Worm (Caenorhabditis elegans) whole organism, mixed stage, embryonic: Measurements from ENCODE around the gene gpb-1.

Experiments
- M03D4.4 ChIP-seq: sonication (generic microtip); optimal IDR thresholded peaks from 2 replicates; lab custom pipeline; 2017; ENCODE audit warnings: mild to moderate bottlenecking, missing genetic modification characterization, missing compliant biosample characterization
- bed-3 ChIP-seq: fragments of 200-800 bp; sonication (Bioruptor generic); optimal IDR thresholded peaks from 3 replicates; lab custom pipeline; 2018; ENCODE audit warnings: mild to moderate bottlenecking, missing genetic modification characterization, moderate library complexity, missing compliant biosample characterization
- blmp-1 ChIP-seq: fragments of 150-350 bp; optimal IDR thresholded peaks from 2 replicates; lab custom pipeline; 2014; ENCODE audit warnings: missing biosample characterization, missing genetic modification characterization
- ceh-39 ChIP-seq: fragments of 150-350 bp; optimal IDR thresholded peaks from 2 replicates; lab custom pipeline; 2014; ENCODE audit warnings: missing biosample characterization, missing genetic modification characterization
- ceh-43 ChIP-seq: fragments of 200-800 bp; sonication (Bioruptor generic); optimal IDR thresholded peaks from 2 replicates; lab custom pipeline; 2018; ENCODE audit warnings: mild to moderate bottlenecking, missing genetic modification characterization, moderate library complexity, missing compliant biosample characterization
- ceh-83 ChIP-seq: fragments of 200-800 bp; sonication (Bioruptor generic); optimal IDR thresholded peaks from 2 replicates; lab custom pipeline; 2018; ENCODE audit warnings: mild to moderate bottlenecking, missing genetic modification characterization, missing compliant biosample characterization
- ces-1 ChIP-seq: fragments of 150-350 bp; optimal IDR thresholded peaks from 2 replicates; lab custom pipeline; 2014; ENCODE audit warnings: missing biosample characterization, missing genetic modification reagents, missing genetic modification characterization
- cnd-1 ChIP-seq: fragments of 200-800 bp; sonication (Bioruptor generic); optimal IDR thresholded peaks from 2 replicates; lab custom pipeline; 2018; ENCODE audit warnings: mild to moderate bottlenecking, missing genetic modification characterization, missing compliant biosample characterization
- elt-1 ChIP-seq: sonication (generic microtip); optimal IDR thresholded peaks from 2 replicates; lab custom pipeline; 2017; ENCODE audit warnings: missing genetic modification characterization, mild to moderate bottlenecking, missing compliant biosample characterization, antibody characterized with exemption, moderate library complexity, borderline replicate concordance; ENCODE audit not compliant: insufficient read depth
- elt-3 ChIP-seq: fragments of 150-350 bp; optimal IDR thresholded peaks from 2 replicates; lab custom pipeline; 2014; ENCODE audit warnings: missing biosample characterization, missing genetic modification characterization
- flh-1 ChIP-seq: fragments of 200-800 bp; sonication (Bioruptor generic); optimal IDR thresholded peaks from 2 replicates; lab custom pipeline; 2018; ENCODE audit warnings: mild to moderate bottlenecking, missing genetic modification characterization, moderate library complexity, missing compliant biosample characterization
- ham-2 ChIP-seq: fragments of 200-800 bp; sonication (Bioruptor generic); optimal IDR thresholded peaks from 2 replicates; lab custom pipeline; 2018; ENCODE audit warnings: mild to moderate bottlenecking, missing genetic modification characterization, missing compliant biosample characterization
- hlh-1 ChIP-seq: fragments of 150-350 bp; optimal IDR thresholded peaks from 2 replicates; lab custom pipeline; 2014; ENCODE audit warnings: missing biosample characterization, missing genetic modification reagents, missing genetic modification characterization
- lin-32 ChIP-seq: fragments of 200-800 bp; sonication (Bioruptor generic); optimal IDR thresholded peaks from 2 replicates; lab custom pipeline; 2018; ENCODE audit warnings: mild to moderate bottlenecking, missing genetic modification characterization, missing compliant biosample characterization
- lsy-2 ChIP-seq: fragments of 150-350 bp; optimal IDR thresholded peaks from 2 replicates; lab custom pipeline; 2014; ENCODE audit warnings: missing biosample characterization, missing genetic modification characterization
- mab-5 ChIP-seq: fragments of 150-350 bp; optimal IDR thresholded peaks from 2 replicates; lab custom pipeline; 2014; ENCODE audit warnings: missing biosample characterization, missing genetic modification characterization
- mep-1 ChIP-seq: fragments of 150-350 bp; optimal IDR thresholded peaks from 2 replicates; lab custom pipeline; 2017; ENCODE audit warnings: missing biosample characterization, missing genetic modification reagents, missing genetic modification characterization, inconsistent platforms
- mls-2 ChIP-seq: sonication (generic microtip); optimal IDR thresholded peaks from 2 replicates; lab custom pipeline; 2016; ENCODE audit warnings: mild to moderate bottlenecking, missing genetic modification characterization, moderate library complexity, missing compliant biosample characterization
- nhr-12 ChIP-seq: fragments of 150-350 bp; optimal IDR thresholded peaks from 2 replicates; lab custom pipeline; 2014; ENCODE audit warnings: missing biosample characterization, missing genetic modification characterization
- nhr-2 ChIP-seq: fragments of 150-350 bp; optimal IDR thresholded peaks from 2 replicates; lab custom pipeline; 2014; ENCODE audit warnings: missing biosample characterization, missing genetic modification characterization
- nhr-237 ChIP-seq: fragments of 150-350 bp; optimal IDR thresholded peaks from 2 replicates; lab custom pipeline; 2014; ENCODE audit warnings: missing biosample characterization, missing genetic modification characterization
- nhr-28 ChIP-seq: fragments of 150-350 bp; optimal IDR thresholded peaks from 2 replicates; lab custom pipeline; 2014; ENCODE audit warnings: missing biosample characterization, missing genetic modification characterization
- nhr-76 ChIP-seq: sonication (generic microtip); optimal IDR thresholded peaks from 2 replicates; lab custom pipeline; 2017; ENCODE audit warnings: missing biosample characterization, missing genetic modification characterization
- pha-4 ChIP-seq: fragments of 150-350 bp; optimal IDR thresholded peaks from 2 replicates; lab custom pipeline; 2018; ENCODE audit warnings: missing biosample characterization, missing genetic modification reagents, missing genetic modification characterization
- sem-2 ChIP-seq: fragments of 200-800 bp; sonication (Bioruptor generic); optimal IDR thresholded peaks from 2 replicates; lab custom pipeline; 2018; ENCODE audit warnings: mild to moderate bottlenecking, missing genetic modification characterization, missing compliant biosample characterization
- sptf-1 ChIP-seq: sonication (generic microtip); optimal IDR thresholded peaks from 2 replicates; lab custom pipeline; 2017; ENCODE audit warnings: mild to moderate bottlenecking, missing genetic modification characterization, moderate library complexity, missing compliant biosample characterization
- tbx-8 ChIP-seq: fragments of 200-800 bp; sonication (Bioruptor generic); optimal IDR thresholded peaks from 2 replicates; lab custom pipeline; 2018; ENCODE audit warnings: mild to moderate bottlenecking, missing genetic modification characterization, moderate library complexity, missing compliant biosample characterization
- unc-39 ChIP-seq: fragments of 150-350 bp; optimal IDR thresholded peaks from 2 replicates; lab custom pipeline; 2014; ENCODE audit warnings: missing biosample characterization, missing genetic modification characterization
- unc-62 ChIP-seq: fragments of 150-350 bp; optimal IDR thresholded peaks from 2 replicates; lab custom pipeline; 2014; ENCODE audit warnings: missing biosample characterization, missing genetic modification reagents, missing genetic modification characterization
- zip-8 ChIP-seq: fragments of 150-350 bp; optimal IDR thresholded peaks from 2 replicates; lab custom pipeline; 2014; ENCODE audit warnings: missing biosample characterization, missing genetic modification characterization
- ztf-11 ChIP-seq: fragments of 150-350 bp; optimal IDR thresholded peaks from 2 replicates; lab custom pipeline; 2014; ENCODE audit warnings: missing biosample characterization, missing genetic modification characterization

The gpb-1 gene

ce11 chrII:11777893-11778480 is 29.6 kb upstream of the gpb-1 start, which contains the start of the genes patr-1 and dna-2:
patr-1 (minus strand) TSS chrII:11777943.
dna-2 (plus strand) TSS chrII:11778430.
- TF ChIP-seq pha-4 (tag; lab: Kevin White, UChicago), result peak; percentile 11
- TF ChIP-seq nhr-237 (tag; lab: Kevin White, UChicago), result peak; percentile 62
- no peak for TF ChIP-seq ceh-43 (GFP tag; lab: Kevin White, UChicago)
- TF ChIP-seq ceh-39, result peak; percentile 36
- peak; percentile 77 for TF ChIP-seq mep-1 (tag; lab: Kevin White, UChicago)
- no peak for TF ChIP-seq unc-39 (tag; lab: Kevin White, UChicago)
- TF ChIP-seq M03D4.4 (tag; lab: Kevin White, UChicago), result no peak
- no peak for TF ChIP-seq elt-3 (tag; lab: Kevin White, UChicago)
- no peak for TF ChIP-seq tbx-8 (GFP tag; lab: Kevin White, UChicago)
- TF ChIP-seq hlh-1 (tag; lab: Kevin White, UChicago), result no peak
- TF ChIP-seq lsy-2 (tag; lab: Kevin White, UChicago), result peak; percentile 77
- TF ChIP-seq ztf-11 (tag; lab: Kevin White, UChicago), result no peak

DNA sequence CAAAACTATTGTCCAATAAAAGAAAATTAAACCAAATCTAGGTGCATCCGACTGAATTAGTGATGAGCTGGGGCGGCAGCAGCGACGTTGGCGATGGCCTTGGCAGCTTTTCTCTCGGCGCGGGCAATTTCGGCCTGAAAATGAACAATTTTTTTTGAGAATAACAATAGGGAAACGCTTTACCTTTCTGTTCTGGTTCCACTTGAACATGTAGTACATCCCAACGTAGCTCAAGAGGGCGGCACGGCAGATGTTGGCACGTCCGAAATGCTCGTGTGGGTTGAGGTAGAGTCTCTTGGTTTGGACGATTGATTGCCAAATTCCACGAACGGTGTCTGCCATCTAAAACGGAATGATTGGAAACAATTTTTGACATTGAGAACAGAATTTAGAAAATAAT is 25.8 kb upstream of the gpb-1 start, which contains the start of gene F44E5.1:
Gene F44E5.1 (minus strand): TSS at position 342 of the 400 bp plus-strand sequence.
- TF ChIP-seq ham-2 (GFP tag; lab: Kevin White, UChicago) (no peak), ces-1 (GFP tag; lab: Kevin White, UChicago) (no peak), unc-62 (GFP tag; lab: Kevin White, UChicago) (no peak), nhr-237 (tag; lab: Kevin White, UChicago) (no peak), sptf-1 (tag; lab: Kevin White, UChicago) (no peak), M03D4.4 (tag; lab: Kevin White, UChicago) (no peak)

ce11 chrII:11772364-11772763 is 24.0 kb upstream of the gpb-1 start, which contains the start of gene F44E5.15:
F44E5.15 (plus strand) TSS chrII:11772664.
- TF ChIP-seq ceh-83 (GFP tag; lab: Kevin White, UChicago) (no peak), bed-3 (GFP tag; lab: Kevin White, UChicago) (no peak), mab-5 (tag; lab: Kevin White, UChicago) (no peak)

ce11 chrII:11766472-11766871 is 18.1 kb upstream of the gpb-1 start, which contains the start of gene F44E5.2:
F44E5.2 (plus strand) TSS chrII:11766772.
- TF ChIP-seq unc-62 (GFP tag; lab: Kevin White, UChicago) (no peak), elt-1 (no peak), mab-5 (tag; lab: Kevin White, UChicago) (no peak), tbx-8 (GFP tag; lab: Kevin White, UChicago) (no peak), mls-2 (no peak), unc-39 (tag; lab: Kevin White, UChicago) (no peak), cnd-1 (tag; lab: Kevin White, UChicago) (no peak), nhr-28 (tag; lab: Kevin White, UChicago) (no peak), pha-4 (tag; lab: Kevin White, UChicago) (no peak), nhr-76 (tag; lab: Kevin White, UChicago) (no peak), mep-1 (tag; lab: Kevin White, UChicago) (no peak), sem-2 (no peak), ceh-83 (GFP tag; lab: Kevin White, UChicago) (no peak), ztf-11 (tag; lab: Kevin White, UChicago) (no peak), hlh-1 (tag; lab: Kevin White, UChicago) (no peak), elt-3 (tag; lab: Kevin White, UChicago) (no peak), nhr-237 (tag; lab: Kevin White, UChicago) (no peak), ceh-39 (no peak), blmp-1 (no peak), ceh-43 (GFP tag; lab: Kevin White, UChicago) (no peak)

ce11 chrII:11765506-11766152 is 17.2 kb upstream of the gpb-1 start:
- TF ChIP-seq nhr-2 (tag; lab: Kevin White, UChicago) (no peak), unc-39 (tag; lab: Kevin White, UChicago) (no peak), mep-1 (tag; lab: Kevin White, UChicago) (no peak), nhr-76 (tag; lab: Kevin White, UChicago) (no peak), lsy-2 (tag; lab: Kevin White, UChicago) (no peak), M03D4.4 (tag; lab: Kevin White, UChicago) (no peak), ham-2 (GFP tag; lab: Kevin White, UChicago) (no peak), zip-8 (no peak), nhr-12 (tag; lab: Kevin White, UChicago) (no peak), lin-32 (GFP tag; lab: Kevin White, UChicago) (no peak), cnd-1 (tag; lab: Kevin White, UChicago) (no peak), sptf-1 (tag; lab: Kevin White, UChicago) (no peak), flh-1 (GFP tag; lab: Kevin White, UChicago) (no peak), ces-1 (GFP tag; lab: Kevin White, UChicago) (no peak), nhr-237 (tag; lab: Kevin White, UChicago) (no peak), hlh-1 (tag; lab: Kevin White, UChicago) (no peak), ceh-39 (no peak), tbx-8 (GFP tag; lab: Kevin White, UChicago) (no peak), ceh-83 (GFP tag; lab: Kevin White, UChicago) (no peak)
